1 fruit fly cellular context compared by ENCODE assay signal in genomic region chr2L:8104094-8104493, dm6.
TF ChIP-seq lines count a peak whose summit lies in the region.

No protein-coding gene starts in this region.

TF ChIP-seq in whole organism, embryonic, 481 proteins besides CTCF, POLR2A, EP300 and RAD21 (continued from another document):
- TF ChIP-seq ems (GFP tag; optimal IDR thresholded peaks at IDR 0.05; lab: Kevin White, UChicago) (no peak), CkIIα-i1 (GFP tag; IDR thresholded peaks at IDR 0.05; lab: Robert Waterston, UW) (no peak), hth (optimal IDR thresholded peaks at IDR 0.05; lab: Kevin White, UChicago) (no peak), CG9932 (GFP tag; IDR thresholded peaks at IDR 0.05; lab: Robert Waterston, UW) (no peak), Doc2 (GFP tag; IDR thresholded peaks at IDR 0.05; lab: Robert Waterston, UW) (no peak), dmrt99B (tag; optimal IDR thresholded peaks at IDR 0.05; lab: Kevin White, UChicago) (no peak), CG3065 (GFP tag; optimal IDR thresholded peaks at IDR 0.05; lab: Kevin White, UChicago) (no peak), sc (optimal IDR thresholded peaks at IDR 0.05; lab: Kevin White, UChicago) (no peak), sc (GFP tag; optimal IDR thresholded peaks at IDR 0.05; lab: Kevin White, UChicago) (no peak), en (GFP tag; optimal IDR thresholded peaks at IDR 0.05; lab: Kevin White, UChicago) (no peak), ara (GFP tag; IDR thresholded peaks at IDR 0.05; lab: Robert Waterston, UW) (no peak), Dref (GFP tag; IDR thresholded peaks at IDR 0.05; lab: Robert Waterston, UW) (no peak), rib (GFP tag; IDR thresholded peaks at IDR 0.05; lab: Robert Waterston, UW) (peak; percentile 60), CG1233 (GFP tag; optimal IDR thresholded peaks at IDR 0.05; lab: Kevin White, UChicago) (no peak), Pdp1 (GFP tag; optimal IDR thresholded peaks at IDR 0.05; lab: Kevin White, UChicago) (peak in 1 of 2 experiments; percentile 35), CG11504 (tag; optimal IDR thresholded peaks at IDR 0.05; lab: Kevin White, UChicago) (no peak), CG4617 (GFP tag; optimal IDR thresholded peaks at IDR 0.05; lab: Kevin White, UChicago; ENCODE audit: borderline replicate concordance) (no peak), CG7271 (tag; optimal IDR thresholded peaks at IDR 0.05; lab: Kevin White, UChicago) (no peak), CG10274 (GFP tag; optimal IDR thresholded peaks at IDR 0.05; lab: Kevin White, UChicago) (no peak), CG14710 (tag; optimal IDR thresholded peaks at IDR 0.05; lab: Kevin White, UChicago) (no peak), dmrt11E (tag; optimal IDR thresholded peaks at IDR 0.05; lab: Kevin White, UChicago) (no peak), fd3F (GFP tag; optimal IDR thresholded peaks at IDR 0.05; lab: Kevin White, UChicago) (no peak), salm (tag; optimal IDR thresholded peaks at IDR 0.05; lab: Kevin White, UChicago) (no peak), kay (GFP tag; optimal IDR thresholded peaks at IDR 0.05; lab: Kevin White, UChicago) (no peak), Neu2 (GFP tag; optimal IDR thresholded peaks at IDR 0.05; lab: Kevin White, UChicago; ENCODE audit: borderline replicate concordance) (no peak), odd (GFP tag; optimal IDR thresholded peaks at IDR 0.05; lab: Kevin White, UChicago) (no peak), CG12744 (GFP tag; optimal IDR thresholded peaks at IDR 0.05; lab: Kevin White, UChicago) (no peak), Mes4 (GFP tag; optimal IDR thresholded peaks at IDR 0.05; lab: Kevin White, UChicago) (no peak), CG6689 (GFP tag; IDR thresholded peaks at IDR 0.05; lab: Robert Waterston, UW) (no peak), CG17829 (tag; optimal IDR thresholded peaks at IDR 0.05; lab: Kevin White, UChicago) (no peak), NFAT (GFP tag; IDR thresholded peaks at IDR 0.05; lab: Robert Waterston, UW) (no peak), Adf1 (GFP tag; IDR thresholded peaks at IDR 0.05; lab: Robert Waterston, UW) (no peak; the same call in 1 of the 2 replicates), CG17385 (GFP tag; optimal IDR thresholded peaks at IDR 0.05; lab: Kevin White, UChicago) (no peak), Dfd (GFP tag; optimal IDR thresholded peaks at IDR 0.05; lab: Kevin White, UChicago) (no peak), B-H2 (GFP tag; optimal IDR thresholded peaks at IDR 0.05; lab: Kevin White, UChicago) (no peak), CG13287 (GFP tag; IDR thresholded peaks at IDR 0.05; lab: Robert Waterston, UW; ENCODE audit: partially characterized antibody) (peak; percentile 8; the same call in 1 of the 2 replicates), Gug (GFP tag; IDR thresholded peaks at IDR 0.05; lab: Robert Waterston, UW) (no peak), crp (GFP tag; optimal IDR thresholded peaks at IDR 0.05; lab: Kevin White, UChicago) (no peak), gro (GFP tag; optimal IDR thresholded peaks at IDR 0.05; lab: Kevin White, UChicago) (peak; percentile 7), CG3163 (GFP tag; optimal IDR thresholded peaks at IDR 0.05; lab: Kevin White, UChicago) (peak; percentile 15), CG5953 (GFP tag; IDR thresholded peaks at IDR 0.05; lab: Robert Waterston, UW) (no peak), MBD-R2 (GFP tag; IDR thresholded peaks at IDR 0.05; lab: Robert Waterston, UW) (0 out of 2 replicates have a peak, but pooled peaks have one; percentile 8), Ada2b (GFP tag; IDR thresholded peaks at IDR 0.05; lab: Robert Waterston, UW) (no peak), CG16815 (GFP tag; optimal IDR thresholded peaks at IDR 0.05; lab: Kevin White, UChicago) (no peak), tna (GFP tag; IDR thresholded peaks at IDR 0.05; lab: Robert Waterston, UW; ENCODE audit: partially characterized antibody) (no peak), sim (GFP tag; IDR thresholded peaks at IDR 0.05; lab: Robert Waterston, UW) (no peak), Lpt (GFP tag; optimal IDR thresholded peaks at IDR 0.05; lab: Kevin White, UChicago) (no peak), Hand (GFP tag; optimal IDR thresholded peaks at IDR 0.05; lab: Kevin White, UChicago) (no peak), E2f2 (GFP tag; IDR thresholded peaks at IDR 0.05; lab: Robert Waterston, UW) (no peak), Oli (tag; optimal IDR thresholded peaks at IDR 0.05; lab: Kevin White, UChicago) (no peak), Dad (GFP tag; optimal IDR thresholded peaks at IDR 0.05; lab: Kevin White, UChicago) (no peak), CG6683 (GFP tag; optimal IDR thresholded peaks at IDR 0.05; lab: Kevin White, UChicago) (no peak), CG14014 (GFP tag; IDR thresholded peaks at IDR 0.05; lab: Robert Waterston, UW) (no peak), Trl (optimal IDR thresholded peaks at IDR 0.05; lab: Kevin White, UChicago) (peak; percentile 95 to 96), Trl (GFP tag; optimal IDR thresholded peaks at IDR 0.05; lab: Kevin White, UChicago) (no peak), her (GFP tag; optimal IDR thresholded peaks at IDR 0.05; lab: Kevin White, UChicago) (peak; percentile 2), zf30C (GFP tag; optimal IDR thresholded peaks at IDR 0.05; lab: Kevin White, UChicago) (no peak), Nf-YA (GFP tag; IDR thresholded peaks at IDR 0.05; lab: Robert Waterston, UW) (no peak), fu2 (GFP tag; optimal IDR thresholded peaks at IDR 0.05; lab: Kevin White, UChicago) (no peak), MTF-1 (GFP tag; optimal IDR thresholded peaks at IDR 0.05; lab: Kevin White, UChicago; ENCODE audit: borderline replicate concordance) (no peak), Fer1 (GFP tag; optimal IDR thresholded peaks at IDR 0.05; lab: Kevin White, UChicago) (peak; percentile 23), CG14965 (GFP tag; optimal IDR thresholded peaks at IDR 0.05; lab: Kevin White, UChicago; ENCODE audit: borderline replicate concordance) (no peak)
